Worm (Caenorhabditis elegans) whole organism, young adult: ENCODE measurements around the gene mlh-1.

Source experiments
- F10E7.11 ChIP-seq: sonication (generic microtip); optimal IDR thresholded peaks from 2 replicates; lab custom pipeline; 2017; ENCODE audit warnings: mild to moderate bottlenecking, missing genetic modification characterization, moderate library complexity, missing compliant biosample characterization
- K11D2.4 ChIP-seq: fragments of 200-800 bp; sonication (Bioruptor generic); IDR thresholded peaks from 2 replicates; pipeline ENCODE4 v1.3.6; 2022; ENCODE audit warnings: missing genetic modification reagents, missing genetic modification characterization, missing compliant biosample characterization
- ZK185.1 ChIP-seq: sonication (generic microtip); optimal IDR thresholded peaks from 2 replicates; lab custom pipeline; 2016; ENCODE audit warnings: mild to moderate bottlenecking, missing genetic modification characterization, missing compliant biosample characterization; ENCODE audit not compliant: poor library complexity, severe bottlenecking
- ama-1 ChIP-seq, 3 experiments: fragments of 150-350 bp in 1 of 3; sonication (generic microtip) in 2 of 3; optimal IDR thresholded peaks; 2 replicates each; lab custom pipeline; 2014 to 2018; ENCODE audit warnings: missing biosample characterization in 2 of 3, missing genetic modification characterization in 2 of 3, missing genetic modification reagents in 2 of 3
- athp-1 ChIP-seq: sonication (generic microtip); optimal IDR thresholded peaks from 2 replicates; lab custom pipeline; 2017; ENCODE audit warnings: mild to moderate bottlenecking, missing genetic modification characterization, missing compliant biosample characterization
- ceh-79 ChIP-seq: sonication (generic microtip); optimal IDR thresholded peaks from 2 replicates; lab custom pipeline; 2017; ENCODE audit warnings: mild to moderate bottlenecking, missing genetic modification characterization, missing compliant biosample characterization
- ets-4 ChIP-seq: fragments of 200-800 bp; sonication (Bioruptor generic); optimal IDR thresholded peaks from 2 replicates; lab custom pipeline; 2018; ENCODE audit warnings: mild to moderate bottlenecking, missing genetic modification characterization, missing compliant biosample characterization
- tbp1 ChIP-seq: fragments of 200-800 bp; sonication (Bioruptor generic); optimal IDR thresholded peaks from 2 replicates; lab custom pipeline; 2018; ENCODE audit warnings: mild to moderate bottlenecking, missing genetic modification characterization, missing compliant biosample characterization
- unc-130 ChIP-seq: sonication (generic microtip); optimal IDR thresholded peaks from 2 replicates; lab custom pipeline; 2016; ENCODE audit warnings: missing genetic modification reagents, missing genetic modification characterization, missing compliant biosample characterization
- unc-62 ChIP-seq: fragments of 150-350 bp; optimal IDR thresholded peaks from 2 replicates; lab custom pipeline; 2014; ENCODE audit warnings: missing biosample characterization, missing genetic modification reagents, missing genetic modification characterization
- ztf-18 ChIP-seq: sonication (generic microtip); optimal IDR thresholded peaks from 2 replicates; lab custom pipeline; 2016; ENCODE audit warnings: missing genotype, mild to moderate bottlenecking, missing genetic modification characterization, missing compliant biosample characterization
- ztf-22 ChIP-seq: fragments of 200-800 bp; sonication (Bioruptor generic); optimal IDR thresholded peaks from 2 replicates; lab custom pipeline; 2018; ENCODE audit warnings: mild to moderate bottlenecking, missing genetic modification characterization, moderate library complexity, missing compliant biosample characterization

ce11 chrIII:13526702-13527101, 12.3 kb upstream of the mlh-1 start:
- TF ChIP-seq F10E7.11 (tag; lab: Kevin White, UChicago) (no peak), ztf-22 (GFP tag; lab: Kevin White, UChicago) (no peak), ets-4 (no peak), ama-1 (optimal IDR thresholded peaks at IDR 0.05; lab: Kevin White, UChicago) (no peak), ama-1 (GFP tag; optimal IDR thresholded peaks at IDR 0.05; lab: Kevin White, UChicago) (no peak), ztf-18 (tag; lab: Kevin White, UChicago) (no peak), unc-62 (GFP tag; lab: Kevin White, UChicago) (no peak), unc-130 (GFP tag; lab: Kevin White, UChicago) (no peak), athp-1 (tag; lab: Kevin White, UChicago) (no peak), K11D2.4 (GFP tag; lab: Robert Waterston, UW) (no peak), ZK185.1 (tag; lab: Kevin White, UChicago) (no peak), ceh-79 (tag; lab: Kevin White, UChicago) (no peak), tbp1 (no peak)
